Fruit fly (Drosophila melanogaster) whole organism, embryonic: ENCODE data around the gene Acp26Aa.

ENCODE experiments used
- Adf1 ChIP-seq: fragments of 200-800 bp; sonication (Bioruptor generic); IDR thresholded peaks from 2 replicates; pipeline ENCODE4 v1.3.6; 2022; ENCODE audit warnings: missing biosample characterization, missing genetic modification characterization
- Bgb ChIP-seq: fragments of 200-800 bp; sonication (Bioruptor generic); IDR thresholded peaks from 2 replicates; pipeline ENCODE4 v1.3.6; 2022; ENCODE audit warnings: missing biosample characterization, missing genetic modification characterization; ENCODE audit not compliant: partially characterized antibody
- CG10274 ChIP-seq: fragments of 200-800 bp; sonication (Bioruptor generic); optimal IDR thresholded peaks from 3 replicates; lab custom pipeline; 2017; ENCODE audit warnings: missing biosample characterization, mild to moderate bottlenecking, missing genetic modification characterization
- CG14050 ChIP-seq: fragments of 200-800 bp; sonication (Bioruptor generic); IDR thresholded peaks from 3 replicates; pipeline ENCODE4 v1.3.6; 2022; ENCODE audit warnings: missing biosample characterization, missing genetic modification characterization
- CG1529 ChIP-seq: fragments of 200-800 bp; sonication (Bioruptor generic); optimal IDR thresholded peaks from 3 replicates; lab custom pipeline; 2018; ENCODE audit warnings: missing biosample characterization, missing genetic modification characterization
- CG15601 ChIP-seq: fragments of 200-800 bp; sonication (Bioruptor generic); optimal IDR thresholded peaks from 3 replicates; lab custom pipeline; 2019; ENCODE audit warnings: missing biosample characterization, mild to moderate bottlenecking, missing genetic modification characterization, moderate library complexity
- CG16863 ChIP-seq: fragments of 200-800 bp; sonication (Bioruptor generic); optimal IDR thresholded peaks from 3 replicates; lab custom pipeline; 2016; ENCODE audit warnings: missing biosample characterization, missing genetic modification characterization
- CG2889 ChIP-seq: fragments of 200-800 bp; sonication (Bioruptor generic); IDR thresholded peaks from 3 replicates; pipeline ENCODE4 v1.3.6; 2022; ENCODE audit warnings: missing biosample characterization, missing genetic modification characterization
- CG32532 ChIP-seq: fragments of 200-800 bp; sonication (Bioruptor generic); IDR thresholded peaks from 2 replicates; pipeline ENCODE4 v1.3.6; 2022; ENCODE audit warnings: missing biosample characterization, missing genetic modification characterization
- CG6683 ChIP-seq: fragments of 200-800 bp; sonication (Bioruptor generic); optimal IDR thresholded peaks from 2 replicates; lab custom pipeline; 2017; ENCODE audit warnings: missing biosample characterization, mild to moderate bottlenecking, missing genetic modification characterization, missing genetic modification reagents
- CG6765 ChIP-seq: fragments of 200-800 bp; sonication (Bioruptor generic); optimal IDR thresholded peaks from 3 replicates; lab custom pipeline; 2017; ENCODE audit warnings: missing biosample characterization, mild to moderate bottlenecking, missing genetic modification characterization
- CG7928 ChIP-seq: fragments of 200-800 bp; sonication (Bioruptor generic); optimal IDR thresholded peaks from 2 replicates; lab custom pipeline; 2017; ENCODE audit warnings: missing biosample characterization, mild to moderate bottlenecking, missing genetic modification characterization
- Camta ChIP-seq: fragments of 200-800 bp; sonication (Bioruptor generic); optimal IDR thresholded peaks from 2 replicates; lab custom pipeline; 2016; ENCODE audit warnings: missing biosample characterization, missing genetic modification characterization
- Deaf1 ChIP-seq: fragments of 200-800 bp; optimal IDR thresholded peaks from 3 replicates; lab custom pipeline; 2019; ENCODE audit warnings: missing biosample characterization, mild to moderate bottlenecking, missing genetic modification characterization, moderate library complexity
- Drgx ChIP-seq: fragments of 200-800 bp; sonication (Bioruptor generic); IDR thresholded peaks from 2 replicates; pipeline ENCODE4 v1.3.6; 2022; ENCODE audit warnings: missing biosample characterization, missing genetic modification characterization
- Fer1 ChIP-seq: fragments of 200-800 bp; sonication (Bioruptor generic); optimal IDR thresholded peaks from 2 replicates; lab custom pipeline; 2017; ENCODE audit warnings: missing biosample characterization, mild to moderate bottlenecking, missing genetic modification characterization
- Nf-YB ChIP-seq: fragments of 200-800 bp; sonication (Bioruptor generic); optimal IDR thresholded peaks from 3 replicates; lab custom pipeline; 2019; ENCODE audit warnings: missing biosample characterization, mild to moderate bottlenecking, missing genetic modification characterization, moderate library complexity
- Oaz ChIP-seq: fragments of 200-800 bp; sonication (Bioruptor generic); IDR thresholded peaks from 2 replicates; pipeline ENCODE4 v1.3.6; 2022; ENCODE audit warnings: missing biosample characterization, missing genetic modification characterization
- Ravus ChIP-seq: fragments of 200-800 bp; sonication (Bioruptor generic); IDR thresholded peaks from 2 replicates; pipeline ENCODE4 v1.3.6; 2022; ENCODE audit warnings: missing biosample characterization, missing genetic modification characterization
- Side ChIP-seq: fragments of 200-800 bp; sonication (Bioruptor generic); optimal IDR thresholded peaks from 2 replicates; lab custom pipeline; 2016; ENCODE audit warnings: missing biosample characterization, missing genetic modification characterization
- Trl ChIP-seq, 3 experiments: fragments of >200 bp in 2 of 3; fragments of 200-800 bp in 1 of 3; sonication (Bioruptor generic) in 1 of 3; optimal IDR thresholded peaks; 2 replicates in 1 of 3; 3 replicates in 2 of 3; lab custom pipeline; 2016 to 2017; ENCODE audit warnings: missing biosample characterization in 1 of 3, missing genetic modification characterization in 1 of 3
- amos ChIP-seq: fragments of 200-800 bp; sonication (Bioruptor generic); IDR thresholded peaks from 2 replicates; pipeline ENCODE4 v1.3.6; 2022; ENCODE audit warnings: missing biosample characterization, missing genetic modification characterization; ENCODE audit not compliant: partially characterized antibody
- bab2 ChIP-seq: fragments of 200-800 bp; sonication (Bioruptor generic); optimal IDR thresholded peaks from 2 replicates; lab custom pipeline; 2016; ENCODE audit warnings: missing biosample characterization, missing genetic modification characterization
- cg ChIP-seq: fragments of 200-800 bp; sonication (Bioruptor generic); optimal IDR thresholded peaks from 3 replicates; lab custom pipeline; 2019; ENCODE audit warnings: missing biosample characterization, mild to moderate bottlenecking, missing genetic modification characterization, moderate library complexity
- chif ChIP-seq, 2 experiments: fragments of 200-800 bp; sonication (Bioruptor generic); optimal IDR thresholded peaks; 3 replicates each; lab custom pipeline; 2016; ENCODE audit warnings: missing biosample characterization in 2 of 2, missing genetic modification characterization in 2 of 2
- crol ChIP-seq: fragments of 200-800 bp; sonication (Bioruptor generic); IDR thresholded peaks from 2 replicates; pipeline ENCODE4 v1.3.6; 2022; ENCODE audit warnings: missing biosample characterization, missing genetic modification characterization
- dmrt99B ChIP-seq: fragments of 200-800 bp; sonication (Bioruptor generic); optimal IDR thresholded peaks from 2 replicates; lab custom pipeline; 2018; ENCODE audit warnings: missing biosample characterization, mild to moderate bottlenecking, missing genetic modification characterization, moderate library complexity
- fd102C ChIP-seq: fragments of 200-800 bp; sonication (Bioruptor generic); optimal IDR thresholded peaks from 2 replicates; lab custom pipeline; 2018; ENCODE audit warnings: missing biosample characterization, mild to moderate bottlenecking, missing genetic modification characterization, moderate library complexity
- knrl ChIP-seq: fragments of 200-800 bp; sonication (Bioruptor generic); IDR thresholded peaks from 3 replicates; pipeline ENCODE4 v1.3.6; 2022; ENCODE audit warnings: missing biosample characterization, missing genetic modification characterization; ENCODE audit not compliant: partially characterized antibody
- lab ChIP-seq: fragments of 200-800 bp; sonication (Bioruptor generic); optimal IDR thresholded peaks from 3 replicates; lab custom pipeline; 2017; ENCODE audit warnings: missing biosample characterization, missing genetic modification characterization, mild to moderate bottlenecking, moderate library complexity, missing genetic modification reagents
- mld ChIP-seq: fragments of 200-800 bp; sonication (Bioruptor generic); IDR thresholded peaks from 3 replicates; pipeline ENCODE4 v1.3.6; 2022; ENCODE audit warnings: missing biosample characterization, missing genetic modification characterization; ENCODE audit not compliant: partially characterized antibody
- nerfin-1 ChIP-seq: fragments of 200-800 bp; sonication (Bioruptor generic); optimal IDR thresholded peaks from 3 replicates; lab custom pipeline; 2019; ENCODE audit warnings: missing biosample characterization, mild to moderate bottlenecking, missing genetic modification characterization, moderate library complexity
- pfk ChIP-seq: fragments of 200-800 bp; sonication (Bioruptor generic); optimal IDR thresholded peaks from 2 replicates; lab custom pipeline; 2018; ENCODE audit warnings: missing biosample characterization, mild to moderate bottlenecking, missing genetic modification characterization, moderate library complexity
- pita ChIP-seq: fragments of 200-800 bp; sonication (Bioruptor generic); optimal IDR thresholded peaks from 2 replicates; lab custom pipeline; 2017; ENCODE audit warnings: missing biosample characterization, mild to moderate bottlenecking, missing genetic modification characterization
- pros ChIP-seq: fragments of 200-800 bp; sonication (Bioruptor generic); optimal IDR thresholded peaks from 3 replicates; lab custom pipeline; 2019; ENCODE audit warnings: missing biosample characterization, mild to moderate bottlenecking, missing genetic modification characterization, moderate library complexity
- seq ChIP-seq: fragments of 200-800 bp; sonication (Bioruptor generic); IDR thresholded peaks from 2 replicates; pipeline ENCODE4 v1.3.6; 2022; ENCODE audit warnings: missing biosample characterization, missing genetic modification characterization
- shn ChIP-seq: fragments of 200-800 bp; sonication (Bioruptor generic); optimal IDR thresholded peaks from 3 replicates; lab custom pipeline; 2016; ENCODE audit warnings: missing biosample characterization, missing genetic modification characterization
- stc ChIP-seq: fragments of 200-800 bp; sonication (Bioruptor generic); IDR thresholded peaks from 2 replicates; pipeline ENCODE4 v1.3.6; 2022; ENCODE audit warnings: missing biosample characterization, missing genetic modification characterization
- stwl ChIP-seq: fragments of 200-800 bp; sonication (Bioruptor generic); optimal IDR thresholded peaks from 3 replicates; lab custom pipeline; 2018; ENCODE audit warnings: missing biosample characterization, mild to moderate bottlenecking, missing genetic modification characterization, moderate library complexity
- tgo ChIP-seq: fragments of 200-800 bp; sonication (Bioruptor generic); IDR thresholded peaks from 3 replicates; pipeline ENCODE4 v1.3.6; 2022; ENCODE audit warnings: missing biosample characterization, missing genetic modification characterization
- tio ChIP-seq: fragments of 200-800 bp; sonication (Bioruptor generic); optimal IDR thresholded peaks from 2 replicates; lab custom pipeline; 2017; ENCODE audit warnings: missing biosample characterization, missing genetic modification characterization, inconsistent platforms
- tll ChIP-seq, 2 experiments: fragments of 200-800 bp in 1 of 2; fragments of >200 bp in 1 of 2; sonication (Bioruptor generic) in 1 of 2; optimal IDR thresholded peaks; 2 replicates each; lab custom pipeline; 2017 to 2019; ENCODE audit warnings: missing biosample characterization in 2 of 2, missing genetic modification characterization in 2 of 2, mild to moderate bottlenecking in 1 of 2, moderate library complexity in 1 of 2
- zfh2 ChIP-seq: fragments of 200-800 bp; sonication (Bioruptor generic); optimal IDR thresholded peaks from 2 replicates; lab custom pipeline; 2016; ENCODE audit warnings: missing biosample characterization, missing genetic modification characterization

Acp26Aa gene

dm6 chr2L:5923603-5924138 lies 30.0 kb upstream of the Acp26Aa start, which contains the start of gene CG9016 (continued):
- TF ChIP-seq pros (GFP tag; lab: Kevin White, UChicago) (peak; percentile 27), Nf-YB (GFP tag; lab: Kevin White, UChicago) (peak; percentile 94), nerfin-1 (peak; percentile 5), Adf1 (GFP tag; lab: Robert Waterston, UW) (peak; percentile 80), Bgb (GFP tag; lab: Robert Waterston, UW) (peak; percentile 19; the same call in 1 of the 2 replicates), tll (GFP tag; optimal IDR thresholded peaks at IDR 0.05; lab: Kevin White, UChicago) (peak in 1 of 2 experiments; percentile 15), stwl (no peak), Deaf1 (peak; percentile 83), pita (GFP tag; lab: Kevin White, UChicago) (no peak), shn (GFP tag; lab: Kevin White, UChicago) (no peak), CG2889 (GFP tag; lab: Robert Waterston, UW) (no peak), zfh2 (GFP tag; lab: Kevin White, UChicago) (no peak), crol (GFP tag; lab: Robert Waterston, UW) (peak; percentile 89), seq (GFP tag; lab: Robert Waterston, UW) (peak; percentile 87), knrl (GFP tag; lab: Robert Waterston, UW) (0 out of 3 replicates have a peak, but pooled peaks have one; percentile 24)

- no peak for TF ChIP-seq lab (GFP tag; lab: Kevin White, UChicago)
- no peak for TF ChIP-seq Oaz
- no peak for TF ChIP-seq chif (GFP tag; optimal IDR thresholded peaks at IDR 0.05; lab: Kevin White, UChicago)
- TF ChIP-seq, all 482 proteins: peak for 0
These were observed 16.5 kb upstream of the Acp26Aa start, which contains the start of gene CG14000 for dm6 chr2L:5910189-5910588. Gene CG14000, minus strand, starts transcription at chr2L:5910289.

dm6 chr2L:5906893-5907850 lies 13.5 kb upstream of the Acp26Aa start, which contains the start of gene bchs:
Gene bchs, plus strand, starts transcription at chr2L:5907169.
- TF ChIP-seq Fer1 (GFP tag; lab: Kevin White, UChicago): peak; percentile 96
- no peak for TF ChIP-seq dmrt99B (tag; lab: Kevin White, UChicago)
- TF ChIP-seq Camta (GFP tag; lab: Kevin White, UChicago): peak; percentile 82
- no peak for TF ChIP-seq cg
- TF ChIP-seq stc (GFP tag; lab: Robert Waterston, UW): peak; percentile 89
- peak; percentile 89 to 97 for TF ChIP-seq Trl (optimal IDR thresholded peaks at IDR 0.05; lab: Kevin White, UChicago)
- TF ChIP-seq Trl (GFP tag; optimal IDR thresholded peaks at IDR 0.05; lab: Kevin White, UChicago): peak; percentile 89
- peak; percentile 92 for TF ChIP-seq CG6765 (GFP tag; lab: Kevin White, UChicago)
- peak; percentile 97 for TF ChIP-seq CG15601 (tag; lab: Kevin White, UChicago)
- peak; percentile 89 for TF ChIP-seq bab2 (GFP tag; lab: Kevin White, UChicago)
- peak; percentile 78 for TF ChIP-seq pfk (GFP tag; lab: Kevin White, UChicago)
- TF ChIP-seq fd102C (GFP tag; lab: Kevin White, UChicago): peak; percentile 79
- TF ChIP-seq CG1529 (GFP tag; lab: Kevin White, UChicago): peak; percentile 93
- peak; percentile 72 for TF ChIP-seq tio
- TF ChIP-seq CG10274: peak; percentile 75
- TF ChIP-seq CG6683 (GFP tag; lab: Kevin White, UChicago): peak; percentile 93
- peak; percentile 87 for TF ChIP-seq Side (GFP tag; lab: Kevin White, UChicago)
- peak; percentile 64; the same call in 2 of the 3 replicates for TF ChIP-seq tgo
- no peak for TF ChIP-seq mld
- peak; percentile 85 for TF ChIP-seq CG16863
- no peak; the same call in 1 of the 2 replicates for TF ChIP-seq amos (GFP tag; lab: Robert Waterston, UW)
- peak; percentile 67 for TF ChIP-seq CG7928 (GFP tag; lab: Kevin White, UChicago)
- TF ChIP-seq CG14050: peak; percentile 82
- peak; percentile 42; the same call in 1 of the 2 replicates for TF ChIP-seq CG32532 (GFP tag; lab: Robert Waterston, UW)
- no peak; the same call in 1 of the 2 replicates for TF ChIP-seq Ravus (GFP tag; lab: Robert Waterston, UW)
- TF ChIP-seq Drgx: no peak
